Worm (Caenorhabditis elegans): Measurements from ENCODE around the gene C45G9.4.

The C45G9.4 gene

DNA sequence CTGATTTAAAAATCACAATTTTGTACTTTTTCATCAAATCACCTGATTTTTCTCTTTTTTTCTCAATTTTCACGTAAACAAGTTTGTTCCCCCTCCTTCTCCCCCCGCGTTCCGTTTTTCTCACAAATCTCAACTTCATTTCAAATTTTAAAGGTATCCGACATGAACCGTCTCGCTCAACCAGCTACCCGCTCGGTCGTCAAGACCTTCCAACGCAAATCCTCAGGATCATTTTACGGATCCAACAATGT, 19.0 kb downstream of the C45G9.4 start, which contains the start of gene cox-6A:
cox-6A (plus strand) TSS at position 152 of the 251 bp plus-strand sequence.
- TF ChIP-seq fos-1 (tag; optimal IDR thresholded peaks at IDR 0.05) (no peak), nhr-77 (tag; optimal IDR thresholded peaks at IDR 0.05) (no peak), ztf-11 (tag; optimal IDR thresholded peaks at IDR 0.05) (no peak), ama-1 (optimal IDR thresholded peaks at IDR 0.05) (no peak), peb-1 (tag; optimal IDR thresholded peaks at IDR 0.05) (no peak), egl-27 (tag; optimal IDR thresholded peaks at IDR 0.05) (no peak), unc-39 (tag; optimal IDR thresholded peaks at IDR 0.05) (no peak), snpc-4 (tag; optimal IDR thresholded peaks at IDR 0.05) (no peak), sma-9 (GFP tag; optimal IDR thresholded peaks at IDR 0.05) (no peak), sma-9 (tag; optimal IDR thresholded peaks at IDR 0.05) (no peak), lin-13 (GFP tag; optimal IDR thresholded peaks at IDR 0.05) (no peak), Y55F3AM.14 (GFP tag; optimal IDR thresholded peaks at IDR 0.05) (no peak), gmeb-1 (tag; optimal IDR thresholded peaks at IDR 0.05) (no peak), nhr-6 (tag; optimal IDR thresholded peaks at IDR 0.05) (no peak), alr-1 (tag; optimal IDR thresholded peaks at IDR 0.05) (no peak), ZK546.5 (tag; optimal IDR thresholded peaks at IDR 0.05) (no peak), ztf-1 (GFP tag; conservative IDR thresholded peaks at IDR 0.05) (no peak), zag-1 (tag; optimal IDR thresholded peaks at IDR 0.05) (no peak), mbf-1 (tag; optimal IDR thresholded peaks at IDR 0.05) (no peak), nhr-237 (tag; optimal IDR thresholded peaks at IDR 0.05) (no peak)

DNA sequence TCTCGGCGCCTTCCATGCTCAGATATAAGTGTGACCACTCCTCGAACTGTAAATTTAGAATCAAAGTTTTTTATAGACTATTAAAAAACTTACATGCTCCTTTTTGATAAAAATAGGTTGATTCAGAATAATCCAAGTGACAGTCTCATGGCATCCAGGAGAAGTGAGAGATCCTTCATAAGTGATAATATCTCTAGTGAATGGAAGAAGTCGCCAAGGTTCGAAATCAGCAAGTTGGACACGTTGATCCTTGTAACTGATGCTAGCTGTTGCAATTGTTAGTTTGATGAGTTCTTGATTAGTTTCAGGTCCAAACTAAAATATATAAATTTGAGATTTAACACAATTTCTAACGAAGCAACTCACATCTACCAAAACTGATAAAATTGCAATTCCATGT, 20.8 kb downstream of the C45G9.4 start:
- peak; percentile 31 for TF ChIP-seq ztf-4 (tag; optimal IDR thresholded peaks at IDR 0.05)
- peak; percentile 22 for TF ChIP-seq nhr-21 (tag; optimal IDR thresholded peaks at IDR 0.05)
- no peak for TF ChIP-seq skn-1 (tag; optimal IDR thresholded peaks at IDR 0.05)
- no peak for TF ChIP-seq nhr-10 (tag; optimal IDR thresholded peaks at IDR 0.05)
- peak; percentile 24 for TF ChIP-seq sma-3 (GFP tag; optimal IDR thresholded peaks at IDR 0.05)
- TF ChIP-seq unc-39 (tag; optimal IDR thresholded peaks at IDR 0.05) = no peak
- no peak for TF ChIP-seq aly-2 (tag; optimal IDR thresholded peaks at IDR 0.05)

DNA sequence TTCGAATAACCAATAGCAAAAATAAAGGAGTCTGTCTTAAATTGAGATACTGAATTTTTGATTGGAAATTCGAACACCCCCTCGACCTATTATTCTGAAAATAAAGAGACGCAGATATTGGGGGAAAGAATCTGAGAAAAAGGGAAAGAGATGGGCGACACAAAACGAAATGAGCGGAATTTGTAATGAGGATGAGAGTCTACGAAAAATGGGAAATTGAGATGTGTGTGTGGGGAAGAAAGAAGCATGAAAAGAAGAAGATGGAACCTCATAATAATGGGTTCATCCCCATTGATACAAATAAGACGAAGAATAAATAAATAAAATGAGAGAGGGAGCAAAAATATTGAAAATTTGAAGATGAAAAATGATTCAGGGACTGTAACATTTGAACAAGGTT, 23.0 kb downstream of the C45G9.4 start, which contains the start of gene cah-1:
cah-1 (minus strand) TSS at position 101 of the 400 bp plus-strand sequence.
- no peak for TF ChIP-seq gmeb-1 (tag; optimal IDR thresholded peaks at IDR 0.05)
- peak; percentile 23 for TF ChIP-seq unc-55 (GFP tag; optimal IDR thresholded peaks at IDR 0.05)

DNA sequence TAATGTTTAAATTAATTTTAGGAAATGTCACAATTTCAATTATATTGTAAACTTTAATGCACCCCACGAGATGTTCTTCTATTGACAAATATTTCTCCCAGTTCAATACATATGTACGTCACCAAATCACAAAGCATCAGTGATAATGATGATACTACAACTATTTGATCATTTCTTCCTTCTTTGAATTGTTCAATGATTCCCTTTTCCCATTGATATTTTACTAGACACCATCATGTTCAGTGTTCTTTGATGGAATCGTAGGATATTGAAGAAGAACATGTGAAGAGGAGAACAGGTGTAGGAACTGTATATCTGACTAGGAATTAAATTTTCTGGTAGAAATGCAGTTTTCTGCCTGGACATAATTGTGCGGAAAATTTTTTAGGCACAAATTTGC, 27.0 kb downstream of the C45G9.4 start:
- TF ChIP-seq Y55F3AM.14 (GFP tag; optimal IDR thresholded peaks at IDR 0.05) (no peak), mdl-1 (tag; optimal IDR thresholded peaks at IDR 0.05) (no peak), sma-3 (GFP tag; optimal IDR thresholded peaks at IDR 0.05) (no peak), ama-1 (optimal IDR thresholded peaks at IDR 0.05) (no peak), alr-1 (tag; optimal IDR thresholded peaks at IDR 0.05) (no peak), sma-9 (GFP tag; optimal IDR thresholded peaks at IDR 0.05) (peak; percentile 77), sma-9 (tag; optimal IDR thresholded peaks at IDR 0.05) (no peak), zag-1 (tag; optimal IDR thresholded peaks at IDR 0.05) (no peak), lin-39 (tag; optimal IDR thresholded peaks at IDR 0.05) (no peak), peb-1 (tag; optimal IDR thresholded peaks at IDR 0.05) (no peak), ztf-1 (GFP tag; conservative IDR thresholded peaks at IDR 0.05) (no peak), dmd-4 (tag; optimal IDR thresholded peaks at IDR 0.05) (no peak), C34F6.9 (tag; optimal IDR thresholded peaks at IDR 0.05) (no peak), skn-1 (tag; optimal IDR thresholded peaks at IDR 0.05) (no peak), nhr-10 (tag; optimal IDR thresholded peaks at IDR 0.05) (no peak), fos-1 (tag; optimal IDR thresholded peaks at IDR 0.05) (peak; percentile 2), crh-2 (tag; optimal IDR thresholded peaks at IDR 0.05) (no peak), nhr-25 (tag; optimal IDR thresholded peaks at IDR 0.05) (peak; percentile 37), nhr-23 (tag; optimal IDR thresholded peaks at IDR 0.05) (no peak), nhr-21 (tag; optimal IDR thresholded peaks at IDR 0.05) (peak; percentile 68), ztf-4 (tag; optimal IDR thresholded peaks at IDR 0.05) (no peak), elt-3 (tag; optimal IDR thresholded peaks at IDR 0.05) (no peak)

DNA sequence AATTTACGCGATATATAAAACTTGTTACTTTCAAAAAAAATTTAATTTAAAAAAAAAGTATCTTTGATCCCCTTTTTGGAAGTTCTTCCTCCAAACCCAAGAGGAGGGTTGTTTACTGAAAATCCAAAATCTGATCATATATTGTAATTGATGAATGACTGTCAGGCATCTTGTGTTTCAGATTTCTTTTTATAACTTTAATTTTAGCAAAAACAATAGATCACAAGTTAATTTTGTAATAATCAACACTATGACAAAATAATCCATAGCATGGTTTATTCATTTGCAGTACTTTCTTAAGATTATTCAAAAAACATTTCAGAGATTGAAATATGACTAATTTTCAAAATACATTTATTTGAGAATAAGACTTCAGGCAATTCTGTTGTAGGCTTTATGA, 29.8 kb downstream of the C45G9.4 start:
- TF ChIP-seq nhr-11 (tag; optimal IDR thresholded peaks at IDR 0.05) = no peak
- no peak for TF ChIP-seq peb-1 (tag; optimal IDR thresholded peaks at IDR 0.05)
- TF ChIP-seq dmd-4 (tag; optimal IDR thresholded peaks at IDR 0.05) = no peak
- TF ChIP-seq gmeb-1 (tag; optimal IDR thresholded peaks at IDR 0.05) = no peak
- no peak for TF ChIP-seq lin-39 (tag; optimal IDR thresholded peaks at IDR 0.05)
- no peak for TF ChIP-seq fos-1 (tag; optimal IDR thresholded peaks at IDR 0.05)
- no peak for TF ChIP-seq nhr-23 (tag; optimal IDR thresholded peaks at IDR 0.05)
